Fruit fly (Drosophila melanogaster) whole organism, larva: ENCODE data around the gene LSm7.
A peak's percentile ranks its signal among the peaks of the same experiment; 100 is the strongest.

Experiments used
- noc ChIP-seq: fragments of 200-800 bp; sonication (Bioruptor generic); optimal IDR thresholded peaks from 3 replicates; lab custom pipeline; 2019; ENCODE audit warnings: missing biosample characterization, mild to moderate bottlenecking, missing genetic modification characterization, moderate library complexity

LSm7 gene

DNA sequence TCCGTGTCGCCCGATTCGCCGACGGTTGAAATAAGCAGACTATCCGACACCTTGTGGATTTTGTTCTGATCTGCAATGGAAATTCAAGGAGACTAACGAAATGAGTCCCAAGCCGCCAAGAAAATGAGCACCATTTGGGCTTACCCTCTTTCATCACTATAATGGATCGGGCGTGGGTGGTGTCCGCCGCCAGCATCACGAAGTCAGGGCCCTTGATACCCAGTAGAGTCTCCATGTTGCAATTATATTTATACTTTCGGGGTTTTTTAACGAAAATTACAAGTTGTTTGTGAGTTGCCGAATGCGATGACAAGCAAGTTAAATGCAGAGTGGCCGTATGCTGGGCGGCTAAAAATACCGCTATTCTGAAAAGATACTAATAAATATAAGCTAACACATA is 11.1 kb downstream of the LSm7 start, which contains the start of gene Prosbeta4:
TSS of gene Prosbeta4 (minus strand) at position 335 of the 400 bp plus-strand sequence.
- no peak for TF ChIP-seq noc

DNA sequence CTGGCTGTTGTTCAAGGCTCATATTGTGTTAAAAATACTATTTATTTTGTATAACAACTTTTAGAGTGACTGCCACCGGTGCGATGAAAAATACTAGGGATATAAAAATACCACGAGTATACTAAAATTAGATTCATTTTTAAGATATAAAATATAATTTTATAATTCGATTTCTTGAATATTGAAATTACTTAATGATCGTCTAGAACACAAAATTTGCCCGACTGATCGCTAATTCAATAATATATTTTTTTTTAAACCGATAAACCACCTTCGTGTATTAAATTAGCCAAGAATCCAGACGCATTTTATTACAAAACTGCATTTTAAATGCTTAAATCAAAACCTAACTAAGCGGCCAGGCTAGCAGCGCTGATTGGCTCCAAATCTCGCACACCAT is 12.0 kb downstream of the LSm7 start, which contains the start of gene CG17996:
TSS of gene CG17996 (minus strand) at position 101 of the 400 bp plus-strand sequence.
- TF ChIP-seq noc: no peak

DNA sequence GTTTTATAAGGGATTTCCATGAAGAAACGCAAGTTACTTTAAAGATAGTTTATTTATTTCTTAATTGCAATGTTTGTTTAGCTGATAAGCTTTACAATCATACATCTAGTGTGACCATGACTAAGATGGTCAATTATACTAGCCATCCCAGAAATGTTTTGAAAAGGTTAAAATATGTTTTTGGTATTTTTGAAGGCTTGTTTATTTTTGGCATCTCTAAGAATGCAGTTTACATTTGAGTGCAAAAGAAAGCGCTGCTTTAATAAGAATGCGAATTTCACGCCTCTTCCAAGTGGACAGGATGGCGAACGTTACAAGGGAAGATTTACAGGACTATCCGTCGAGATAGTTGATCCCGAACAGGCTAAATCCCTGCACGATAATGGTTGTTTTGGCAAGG is 13.3 kb downstream of the LSm7 start, which contains the start of gene Tsen2:
TSS of gene Tsen2 (plus strand) at position 222 of the 400 bp plus-strand sequence.
- no peak for TF ChIP-seq noc

DNA sequence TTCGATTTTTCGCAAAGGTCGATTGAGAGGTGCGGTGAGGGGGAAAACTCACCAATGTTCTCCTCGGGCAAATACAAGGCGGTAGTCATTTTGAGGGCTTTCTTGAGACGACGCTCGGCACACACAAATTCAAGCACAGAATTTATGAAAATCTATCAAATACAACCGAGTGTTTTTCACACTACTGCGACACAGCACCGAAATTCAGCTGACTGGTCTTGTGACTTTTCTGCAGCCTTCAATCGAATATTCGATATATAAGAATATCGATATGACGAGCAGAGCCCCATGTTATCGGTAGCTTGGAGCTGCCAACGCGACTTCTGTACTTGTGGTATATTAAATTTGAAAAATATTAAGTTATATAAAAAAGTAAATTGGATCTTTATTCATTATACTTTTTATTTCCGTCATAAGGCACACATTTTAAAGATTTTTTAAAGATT is 15.3 kb downstream of the LSm7 start, which contains the start of gene VhaSFD:
TSS of gene VhaSFD (minus strand) at position 249 of the 446 bp plus-strand sequence.
- TF ChIP-seq noc: peak; percentile 53

DNA sequence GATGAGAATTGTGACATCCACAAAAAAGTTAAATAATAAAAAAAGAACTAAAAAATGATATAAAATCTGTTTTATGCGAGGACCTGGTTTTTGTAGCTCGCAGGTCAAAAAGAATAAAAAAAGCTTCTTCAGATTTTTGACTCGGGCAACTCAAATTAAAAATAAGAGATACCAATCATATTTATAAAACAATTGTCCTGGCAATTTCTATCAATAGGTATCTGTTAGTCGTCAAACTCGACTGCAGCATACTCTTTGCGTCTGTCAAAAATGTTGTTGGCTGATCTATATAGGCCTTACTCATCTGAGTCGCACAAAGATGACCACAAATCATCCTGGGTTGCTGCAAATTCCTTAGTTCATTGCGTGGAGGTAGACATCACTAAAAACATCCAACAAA is 20.3 kb downstream of the LSm7 start:
- TF ChIP-seq noc: no peak

DNA sequence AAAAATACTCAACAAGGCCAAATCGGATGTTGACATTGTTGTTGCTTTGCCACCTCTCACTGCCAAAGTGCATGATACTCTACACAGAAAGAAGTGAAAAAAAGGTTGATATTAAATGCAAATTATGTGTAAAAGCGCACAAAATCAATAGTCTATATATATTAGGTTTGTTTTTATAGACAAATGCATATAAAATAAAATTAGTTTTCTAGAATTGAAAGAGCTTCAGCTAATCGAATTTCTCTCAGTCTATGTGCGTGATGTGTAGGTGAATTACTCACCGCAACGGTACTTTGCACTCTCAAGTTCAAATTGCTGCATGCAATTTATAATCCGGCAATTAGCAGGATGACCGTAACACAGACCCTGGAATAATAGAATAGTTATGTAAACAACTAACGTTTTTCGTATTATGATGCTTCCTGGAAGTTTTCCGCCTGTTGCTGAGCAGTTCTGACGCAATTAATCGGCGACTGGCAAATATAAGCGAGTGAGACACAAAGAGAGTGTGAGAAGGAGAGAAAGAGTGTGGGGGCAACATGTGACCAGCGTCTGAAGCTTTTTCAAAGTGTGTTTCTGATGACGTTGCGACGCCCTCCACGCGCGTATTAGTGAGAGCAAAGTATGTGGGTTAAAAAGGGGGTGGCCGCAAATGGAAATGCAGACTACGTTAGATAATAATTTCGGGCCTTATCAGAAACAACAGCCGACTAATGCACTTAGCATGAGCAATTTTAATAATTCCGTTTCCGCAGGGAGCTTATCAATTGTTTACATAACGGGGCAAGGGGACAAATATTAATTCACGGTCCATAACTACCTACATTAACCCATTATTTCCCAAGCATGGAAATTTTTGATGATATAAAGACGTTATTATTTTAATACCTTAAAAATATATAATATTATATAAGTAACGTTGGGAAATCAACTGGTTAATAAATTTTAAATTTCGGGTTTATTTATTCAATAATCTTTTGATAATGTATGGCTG is 21.9 kb downstream of the LSm7 start:
- peak; percentile 80 for TF ChIP-seq noc

DNA sequence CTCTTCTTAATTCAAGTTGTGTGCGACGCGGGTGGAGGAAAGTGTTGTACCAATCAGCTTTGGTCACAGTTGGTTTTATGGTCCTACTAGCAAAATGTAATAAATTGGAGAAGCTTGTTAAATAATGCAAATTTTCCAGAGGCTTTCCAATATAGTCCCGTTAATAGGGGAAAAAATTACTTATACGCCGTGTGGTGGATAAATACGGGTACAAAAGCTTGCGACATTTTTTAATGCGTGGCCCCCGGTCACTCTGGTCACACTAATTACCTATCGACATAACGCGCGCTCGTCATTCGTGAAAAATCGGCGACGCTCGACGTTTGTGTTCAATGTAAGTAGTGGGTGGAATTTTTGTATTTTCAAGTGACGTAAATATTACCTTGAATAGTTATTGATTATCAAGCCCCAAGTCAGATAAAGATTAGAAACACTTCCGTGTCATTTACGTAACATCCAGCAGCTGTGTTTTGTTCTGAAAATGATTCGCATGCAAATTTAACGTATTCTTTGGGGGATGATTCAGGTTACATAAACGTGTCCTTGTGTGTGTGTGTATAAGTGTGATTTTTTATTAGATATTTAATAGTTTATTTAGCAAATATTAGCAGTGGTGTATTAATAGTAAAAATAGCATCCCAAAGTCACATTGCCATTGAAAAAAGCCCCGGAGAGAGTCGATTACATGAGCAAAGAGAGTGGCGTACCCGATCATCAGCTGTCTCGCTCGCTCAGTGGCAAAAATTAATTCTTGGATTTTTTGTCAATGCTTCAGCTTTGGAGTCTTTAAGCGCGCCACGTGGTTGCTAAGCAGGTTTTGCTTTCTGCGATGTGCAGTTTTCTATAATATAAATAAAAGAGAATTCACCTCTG is 23.0 kb downstream of the LSm7 start, which contains the start of gene Cyt-c-p:
TSS of gene Cyt-c-p (plus strand) at position 290 of the 873 bp plus-strand sequence.
- peak; percentile 49 for TF ChIP-seq noc

DNA sequence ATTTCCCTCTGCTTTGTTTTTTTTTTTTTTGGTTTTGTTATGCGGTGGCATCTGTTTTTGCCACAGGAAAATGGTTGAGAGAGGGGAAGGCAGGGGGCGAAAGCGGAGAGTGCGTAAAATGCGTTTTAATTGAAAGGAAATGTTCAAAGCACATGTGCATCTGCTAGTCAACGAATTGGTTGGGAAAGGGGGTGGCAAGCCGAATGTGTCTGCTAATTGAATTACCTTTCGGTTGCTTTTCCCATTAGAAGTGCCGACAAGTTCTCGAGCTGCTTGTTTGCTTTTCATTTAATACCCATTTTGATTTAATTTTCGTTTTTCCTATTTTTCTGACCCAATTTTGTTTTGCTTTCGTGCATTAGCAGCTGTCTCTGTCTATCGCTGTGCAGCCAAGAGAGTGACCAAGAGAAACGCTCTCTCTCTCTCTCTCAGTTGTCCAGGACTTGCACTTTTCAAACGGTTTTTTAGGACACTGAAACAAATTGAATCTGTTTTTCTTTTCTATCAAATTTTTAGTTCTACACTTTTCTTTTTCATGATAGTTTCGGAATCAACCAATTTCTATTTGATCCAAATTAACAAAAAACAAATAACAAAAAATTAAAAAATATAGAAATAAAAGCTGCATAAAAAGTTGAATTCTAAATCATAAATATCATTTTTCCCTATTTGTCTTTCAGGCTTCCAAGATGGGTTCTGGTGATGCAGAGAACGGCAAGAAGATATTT is 24.3 kb downstream of the LSm7 start:
- TF ChIP-seq noc: no peak

DNA sequence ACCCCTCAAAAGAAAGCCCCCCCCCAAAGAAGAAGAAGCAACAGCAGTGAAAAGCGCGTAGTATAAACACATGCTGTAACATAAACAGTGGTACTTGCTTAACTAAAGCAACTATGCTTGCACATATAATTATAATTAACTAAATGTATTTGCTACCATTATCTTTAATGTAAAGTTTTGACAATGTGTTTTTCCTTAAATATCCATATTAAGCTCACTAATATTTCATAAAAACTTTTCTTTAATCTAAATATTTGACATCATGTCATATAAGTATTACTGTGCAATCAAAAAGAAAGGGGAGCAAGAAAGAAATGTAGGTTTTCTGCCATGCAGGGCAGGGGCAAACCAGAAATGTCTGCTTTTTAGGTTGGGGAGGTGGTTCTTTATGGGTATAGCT is 26.1 kb downstream of the LSm7 start:
- TF ChIP-seq noc: no peak

DNA sequence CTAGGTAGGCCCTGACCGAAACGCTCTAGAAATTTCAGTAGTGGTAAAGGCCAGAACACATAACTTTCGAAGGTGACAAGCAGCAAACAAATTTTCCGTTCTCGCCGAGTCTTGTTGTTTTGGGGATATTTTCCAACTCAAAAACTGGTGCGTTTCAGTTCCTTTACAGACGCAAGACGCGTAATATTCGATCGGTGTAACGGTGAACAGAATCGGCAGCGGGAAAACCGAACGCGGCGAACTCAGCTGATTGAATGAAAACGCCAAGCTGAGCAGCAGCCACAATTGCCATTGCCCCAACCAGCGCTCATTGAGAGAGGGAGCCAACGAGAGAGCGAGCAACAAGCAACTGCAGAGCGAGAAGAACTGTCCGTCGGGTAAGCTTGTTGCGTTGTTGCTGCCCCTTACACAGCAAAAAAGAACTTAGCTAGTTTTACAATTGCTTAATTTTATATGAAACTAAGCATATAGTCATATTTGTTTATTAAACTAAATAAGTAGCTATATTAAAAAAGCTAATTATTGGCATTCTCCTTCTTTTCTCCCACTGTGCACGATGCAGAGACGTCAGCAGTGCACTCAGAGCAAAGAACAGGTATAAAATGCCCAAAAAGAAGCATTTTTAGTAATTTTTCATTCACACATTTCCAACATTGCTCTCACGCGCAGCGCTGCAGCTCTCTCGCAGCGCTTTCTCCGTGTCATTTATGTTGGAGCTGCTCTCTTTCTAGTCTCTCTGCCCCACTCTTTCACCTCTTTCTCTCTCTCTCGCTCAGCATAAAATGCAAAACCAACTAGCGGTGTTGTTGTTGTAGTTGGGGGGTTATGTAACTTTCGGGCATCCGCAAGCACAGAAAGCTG is 26.8 kb downstream of the LSm7 start, which contains the start of the genes Cyt-c-d and CG31808:
TSS of gene Cyt-c-d (plus strand) at position 51 of the 861 bp plus-strand sequence.
TSS of gene CG31808 (minus strand) at position 355 of the 861 bp plus-strand sequence.
- peak; percentile 83 for TF ChIP-seq noc

DNA sequence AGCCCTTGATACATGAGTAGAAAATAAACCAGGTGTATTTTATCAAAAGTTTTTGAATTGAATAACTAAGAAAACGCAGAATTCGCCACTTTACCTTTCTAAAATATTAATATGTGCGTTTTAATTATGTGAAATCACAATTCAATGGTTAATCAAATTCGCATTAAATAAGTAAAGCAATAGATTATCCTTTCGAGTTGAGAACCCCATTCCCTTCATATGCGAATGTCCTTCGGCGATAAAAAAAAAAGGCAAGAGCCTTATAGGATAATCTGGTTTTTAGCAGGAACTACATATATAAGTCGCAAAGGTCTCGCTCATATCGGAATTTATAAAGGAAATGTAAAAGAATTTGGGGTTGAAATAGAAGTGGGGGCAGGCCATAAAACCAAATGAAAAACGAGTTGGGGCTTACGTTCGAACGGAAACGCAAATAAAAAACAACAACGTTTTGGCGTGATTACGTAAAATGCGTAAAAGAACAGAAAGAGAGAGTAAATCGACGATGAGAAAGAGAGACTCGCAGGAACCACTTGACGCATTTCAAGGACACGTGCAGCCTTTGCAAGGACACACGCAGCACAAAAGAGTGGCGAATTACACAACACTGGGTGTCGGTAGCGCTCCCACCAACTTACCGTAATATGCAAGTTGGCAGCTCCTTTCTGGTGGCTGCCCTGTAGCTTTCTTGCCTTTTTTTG is 27.6 kb downstream of the LSm7 start:
- TF ChIP-seq noc: no peak

DNA sequence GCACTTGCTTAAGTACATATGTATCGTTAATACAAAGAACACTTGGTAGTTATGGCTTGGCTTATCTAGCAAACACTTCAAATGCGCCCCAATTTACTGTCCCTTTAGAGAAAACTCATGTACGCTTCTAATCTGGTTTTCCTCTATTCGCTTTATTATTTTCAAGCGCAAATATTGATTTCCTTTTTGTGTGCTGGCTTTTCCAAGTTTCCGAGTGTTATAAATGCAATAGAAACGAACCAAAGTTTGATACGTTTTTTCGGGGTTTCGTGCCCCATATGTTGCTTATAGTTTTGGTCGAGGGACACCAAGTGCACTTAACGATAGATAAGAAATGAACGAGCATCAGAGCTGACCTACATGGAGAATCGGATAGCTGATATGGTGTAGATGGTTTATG is 29.0 kb downstream of the LSm7 start:
- no peak for TF ChIP-seq noc

DNA sequence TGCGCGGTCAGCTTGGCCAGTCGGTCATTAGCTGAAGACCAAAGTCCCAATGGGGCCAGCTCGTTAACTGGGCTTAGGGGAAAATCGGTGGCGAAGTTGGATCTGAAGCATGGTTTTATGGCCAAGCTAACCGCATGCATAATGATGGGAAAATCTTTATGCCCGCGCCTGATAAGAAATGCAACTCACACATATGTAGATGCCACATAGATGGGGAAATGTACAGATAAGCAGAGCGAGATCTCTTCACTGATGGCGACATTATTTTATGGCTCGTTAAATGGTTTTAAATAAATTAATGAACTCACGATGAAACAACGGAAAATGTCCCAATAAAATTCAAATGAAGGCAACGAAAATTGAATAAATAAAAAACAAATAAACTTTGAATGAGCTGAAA is 31.0 kb downstream of the LSm7 start:
- TF ChIP-seq noc: no peak

DNA sequence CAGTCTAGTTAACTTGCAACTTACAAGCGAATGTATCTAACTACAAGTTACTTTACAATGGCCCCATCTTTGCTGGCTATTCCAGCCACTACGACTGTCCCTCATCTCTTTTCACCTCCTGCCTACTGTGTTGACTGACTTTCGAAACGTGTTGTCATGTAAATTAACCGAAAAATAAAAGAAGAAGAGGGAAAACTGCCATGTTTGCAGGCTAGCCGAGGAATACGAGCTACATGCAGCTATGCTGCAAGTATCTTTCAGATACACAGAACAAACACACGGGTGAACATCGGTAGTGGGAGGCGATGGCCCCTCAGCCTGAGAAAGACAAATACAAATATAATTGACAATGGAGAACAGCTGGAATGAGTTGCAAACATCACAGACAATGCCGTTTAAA is 32.2 kb downstream of the LSm7 start:
- TF ChIP-seq noc: no peak
